Worm (Caenorhabditis elegans): ENCODE results near the gene ZK896.4.

The ZK896.4 gene

DNA sequence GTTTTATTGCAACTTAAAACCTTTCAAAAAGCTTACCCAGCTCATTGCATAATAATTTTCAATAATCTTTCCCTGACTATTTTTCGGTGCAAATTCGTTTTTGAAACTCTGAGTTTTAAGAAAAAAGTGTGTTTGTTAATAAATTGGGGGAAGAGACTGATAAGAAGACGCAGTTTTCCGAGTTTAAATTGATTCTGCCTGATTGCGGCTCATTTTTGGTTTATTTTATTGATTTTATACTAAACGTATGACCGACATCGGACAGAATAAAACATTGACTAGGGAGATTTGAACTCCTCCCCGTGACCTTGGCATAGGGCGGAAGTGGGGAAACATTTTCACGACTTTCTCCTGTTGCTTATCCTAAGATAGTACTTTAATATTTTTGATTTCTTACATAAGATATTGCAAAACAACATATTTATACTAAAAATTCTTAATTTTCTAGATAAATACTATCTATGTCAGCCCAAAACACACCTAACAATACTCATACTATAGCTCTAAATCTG, 13.3 kb upstream of the ZK896.4 start, which contains the start of gene K08D8.7:
TSS of gene K08D8.7 (plus strand) at position 462 of the 512 bp plus-strand sequence.
- no peak for TF ChIP-seq ama-1 (optimal IDR thresholded peaks at IDR 0.05)
- TF ChIP-seq ceh-14 (tag; optimal IDR thresholded peaks at IDR 0.05): no peak
- no peak for TF ChIP-seq lin-11 (tag; optimal IDR thresholded peaks at IDR 0.05)
- no peak for TF ChIP-seq pqm-1 (tag; optimal IDR thresholded peaks at IDR 0.05)
- TF ChIP-seq ceh-34 (tag; optimal IDR thresholded peaks at IDR 0.05): no peak
- no peak for TF ChIP-seq nfya-1 (tag; optimal IDR thresholded peaks at IDR 0.05)
- no peak for TF ChIP-seq mec-3 (tag; optimal IDR thresholded peaks at IDR 0.05; ENCODE audit: borderline replicate concordance)
- no peak for TF ChIP-seq ceh-30 (tag; optimal IDR thresholded peaks at IDR 0.05)
- no peak for TF ChIP-seq gmeb-2 (tag; optimal IDR thresholded peaks at IDR 0.05)
- no peak for TF ChIP-seq hlh-8 (tag; optimal IDR thresholded peaks at IDR 0.05)
- TF ChIP-seq elt-2 (tag; optimal IDR thresholded peaks at IDR 0.05): no peak
- TF ChIP-seq fkh-10 (GFP tag; optimal IDR thresholded peaks at IDR 0.05): no peak
- TF ChIP-seq hlh-30 (tag; optimal IDR thresholded peaks at IDR 0.05; ENCODE audit: insufficient read depth): no peak
- no peak for TF ChIP-seq K09A11.1 (tag; optimal IDR thresholded peaks at IDR 0.05; ENCODE audit: insufficient read depth)
- no peak for TF ChIP-seq ttx-3 (tag; optimal IDR thresholded peaks at IDR 0.05)
- no peak for TF ChIP-seq tbx-7 (tag; optimal IDR thresholded peaks at IDR 0.05)
- no peak for TF ChIP-seq hlh-13 (GFP tag; optimal IDR thresholded peaks at IDR 0.05)
- TF ChIP-seq lim-6 (tag; optimal IDR thresholded peaks at IDR 0.05): no peak

- no peak for TF ChIP-seq F13H6.1 (tag; optimal IDR thresholded peaks at IDR 0.05)
- no peak for TF ChIP-seq T23F11.4 (GFP tag; optimal IDR thresholded peaks at IDR 0.05)
- no peak for TF ChIP-seq ceh-2 (tag; optimal IDR thresholded peaks at IDR 0.05)
- TF ChIP-seq unc-86 (tag; optimal IDR thresholded peaks at IDR 0.05): no peak
- no peak for TF ChIP-seq odd-2 (tag; optimal IDR thresholded peaks at IDR 0.05)
- no peak for TF ChIP-seq fax-1 (tag; optimal IDR thresholded peaks at IDR 0.05)
- TF ChIP-seq tbx-2 (tag; optimal IDR thresholded peaks at IDR 0.05): no peak
- no peak for TF ChIP-seq che-1 (tag; optimal IDR thresholded peaks at IDR 0.05)
- TF ChIP-seq fkh-6 (tag; optimal IDR thresholded peaks at IDR 0.05): no peak
- TF ChIP-seq K02D7.2 (tag; optimal IDR thresholded peaks at IDR 0.05): no peak
- no peak for TF ChIP-seq ttx-3 (tag; optimal IDR thresholded peaks at IDR 0.05)
- no peak for TF ChIP-seq ceh-45 (GFP tag; IDR thresholded peaks at IDR 0.05)
- TF ChIP-seq pag-3 (tag; optimal IDR thresholded peaks at IDR 0.05; ENCODE audit: borderline replicate concordance): no peak
Observed at ce11 chrIV:12894996-12895395, 11.9 kb upstream of the ZK896.4 start, which contains the start of gene K08D8.11. Gene K08D8.11 (plus strand): TSS chrIV:12895296.

DNA sequence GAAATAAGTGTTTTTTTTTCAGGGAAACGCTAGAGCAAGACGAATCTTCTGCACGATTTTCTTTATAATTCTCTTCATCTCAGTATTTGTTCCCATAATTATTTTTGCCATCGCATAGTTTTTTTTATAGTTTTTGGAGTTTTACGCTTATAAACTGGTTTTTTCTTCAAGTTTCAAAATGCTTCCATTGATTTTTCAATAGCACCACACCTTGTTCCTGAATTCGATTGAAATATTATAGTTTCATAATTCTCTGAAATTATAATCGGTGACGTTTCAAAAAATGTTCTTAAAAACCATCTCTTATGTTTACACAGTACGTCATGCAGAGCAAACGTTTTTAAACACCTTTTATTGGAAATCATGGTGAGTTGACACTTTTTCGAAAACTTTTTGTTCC, 10.1 kb upstream of the ZK896.4 start, which contains the start of gene K08D8.12:
TSS of gene K08D8.12 (plus strand) at position 301 of the 400 bp plus-strand sequence.
- no peak for TF ChIP-seq hlh-13 (GFP tag; optimal IDR thresholded peaks at IDR 0.05)
- TF ChIP-seq lim-6 (tag; optimal IDR thresholded peaks at IDR 0.05): no peak
- TF ChIP-seq npax-4 (tag; optimal IDR thresholded peaks at IDR 0.05): no peak
- TF ChIP-seq ceh-6 (GFP tag; optimal IDR thresholded peaks at IDR 0.05): no peak
- no peak for TF ChIP-seq pha-2 (tag; optimal IDR thresholded peaks at IDR 0.05)

DNA sequence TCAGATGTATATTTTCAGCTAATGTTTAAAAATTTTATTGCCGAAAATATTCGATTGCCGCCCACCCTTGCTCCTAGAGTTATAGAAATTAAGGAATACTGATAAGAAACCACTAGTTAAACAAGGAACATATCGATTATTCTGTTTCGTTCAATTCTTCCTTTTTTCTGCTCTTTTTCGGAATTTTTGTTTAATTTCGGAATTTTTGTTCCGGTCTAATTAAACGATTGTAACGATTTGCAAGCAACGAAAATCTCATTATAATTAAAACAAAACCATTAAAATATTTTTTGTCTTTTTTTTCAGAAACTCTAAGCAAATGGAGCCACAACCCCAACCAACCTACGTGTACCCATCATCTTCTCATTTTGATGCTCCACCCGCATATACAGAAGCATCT, 9.1 kb upstream of the ZK896.4 start, which contains the start of gene K08D8.1:
TSS of gene K08D8.1 (plus strand) at position 301 of the 400 bp plus-strand sequence.
- no peak for TF ChIP-seq pha-4 (tag; optimal IDR thresholded peaks at IDR 0.05)
- no peak for TF ChIP-seq tbx-2 (tag; optimal IDR thresholded peaks at IDR 0.05)
- no peak for TF ChIP-seq rnt-1 (tag; optimal IDR thresholded peaks at IDR 0.05)
- TF ChIP-seq unc-55 (GFP tag; optimal IDR thresholded peaks at IDR 0.05): no peak
- TF ChIP-seq ttx-3 (tag; optimal IDR thresholded peaks at IDR 0.05): no peak
- no peak for TF ChIP-seq hlh-6 (tag; optimal IDR thresholded peaks at IDR 0.05)
- TF ChIP-seq ceh-31 (tag; optimal IDR thresholded peaks at IDR 0.05): no peak
- no peak for TF ChIP-seq syd-9 (tag; optimal IDR thresholded peaks at IDR 0.05)
- TF ChIP-seq ceh-45 (GFP tag; IDR thresholded peaks at IDR 0.05): no peak
- no peak for TF ChIP-seq ceh-19 (GFP tag; optimal IDR thresholded peaks at IDR 0.05)
- TF ChIP-seq ref-2 (tag; optimal IDR thresholded peaks at IDR 0.05): no peak
- no peak for TF ChIP-seq Y22D7AL.16 (tag; optimal IDR thresholded peaks at IDR 0.05)
- TF ChIP-seq unc-86 (tag; optimal IDR thresholded peaks at IDR 0.05): no peak
- no peak for TF ChIP-seq ceh-14 (tag; optimal IDR thresholded peaks at IDR 0.05)
- TF ChIP-seq sdc-2 (tag; optimal IDR thresholded peaks at IDR 0.05): no peak
- no peak for TF ChIP-seq ceh-6 (GFP tag; optimal IDR thresholded peaks at IDR 0.05)
- no peak for TF ChIP-seq unc-3 (GFP tag; conservative IDR thresholded peaks at IDR 0.05)
- TF ChIP-seq unc-3 (tag; optimal IDR thresholded peaks at IDR 0.05): no peak
- TF ChIP-seq ztf-16 (tag; optimal IDR thresholded peaks at IDR 0.05): no peak
- TF ChIP-seq C38D4.7 (GFP tag; optimal IDR thresholded peaks at IDR 0.05): no peak
- TF ChIP-seq ceh-30 (tag; optimal IDR thresholded peaks at IDR 0.05): no peak

All from whole organism, late embryonic.